Worm (Caenorhabditis elegans) whole organism, L4/young adult: Measurements from ENCODE around the gene wago-10.

Source experiments
- W03F9.2 ChIP-seq: fragments of 150-350 bp; optimal IDR thresholded peaks from 2 replicates; lab custom pipeline; 2014; ENCODE audit warnings: missing biosample characterization, missing genetic modification characterization
- dao-5 ChIP-seq: sonication (generic microtip); optimal IDR thresholded peaks from 2 replicates; lab custom pipeline; 2016; ENCODE audit warnings: missing genotype, missing genetic modification characterization, moderate library complexity, missing compliant biosample characterization
- him-1 ChIP-seq: sonication (generic microtip); optimal IDR thresholded peaks from 2 replicates; lab custom pipeline; 2016; ENCODE audit warnings: missing genotype, missing genetic modification reagents, missing genetic modification characterization, missing compliant biosample characterization

Gene wago-10

DNA sequence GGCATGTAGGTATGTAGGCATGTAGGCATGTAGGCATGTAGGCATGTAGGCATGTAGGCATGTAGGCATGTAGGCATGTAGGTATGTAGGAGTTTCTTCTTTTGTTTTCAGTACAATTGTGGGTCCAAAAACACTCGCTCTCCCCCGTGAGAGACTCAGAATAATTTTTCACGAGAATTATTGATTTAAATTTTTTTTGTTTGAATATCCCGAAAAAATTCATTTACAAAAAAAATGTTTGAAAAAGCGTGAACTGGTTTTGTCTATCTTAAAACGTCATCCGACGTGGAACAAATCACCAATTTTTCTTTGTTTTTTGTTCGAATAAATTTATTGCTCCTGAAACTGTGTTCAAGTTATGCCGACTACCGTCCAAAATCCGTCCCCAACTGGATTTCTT is at the start of gene wago-10:
Gene wago-10 (plus strand): TSS at position 301 of the 400 bp plus-strand sequence.
- TF ChIP-seq him-1 (tag; lab: Kevin White, UChicago) (no peak), W03F9.2 (tag; lab: Kevin White, UChicago) (no peak), dao-5 (tag; lab: Kevin White, UChicago) (no peak)

DNA sequence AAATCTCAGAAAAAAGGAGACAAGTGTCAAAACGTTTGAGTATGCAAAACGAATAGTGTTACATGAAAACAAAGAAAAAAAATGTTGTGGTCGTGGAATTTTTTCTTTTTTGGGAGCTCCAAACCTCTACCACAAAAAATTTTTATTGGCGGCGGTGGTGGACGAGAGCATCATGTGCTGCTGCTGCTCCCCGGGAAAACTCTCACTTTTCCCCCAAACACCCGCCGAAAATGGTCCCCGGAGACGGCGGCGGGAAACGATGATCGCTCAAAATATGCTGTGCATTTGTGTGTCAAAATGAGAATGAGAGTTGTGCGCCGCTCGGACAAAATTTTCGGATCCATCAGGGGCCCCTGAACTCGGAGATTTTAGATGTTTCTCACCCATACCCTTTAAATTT is 47.4 kb upstream of the wago-10 start:
- no peak for TF ChIP-seq W03F9.2 (tag; lab: Kevin White, UChicago)
- TF ChIP-seq dao-5 (tag; lab: Kevin White, UChicago) = no peak
- TF ChIP-seq him-1 (tag; lab: Kevin White, UChicago) = no peak

DNA sequence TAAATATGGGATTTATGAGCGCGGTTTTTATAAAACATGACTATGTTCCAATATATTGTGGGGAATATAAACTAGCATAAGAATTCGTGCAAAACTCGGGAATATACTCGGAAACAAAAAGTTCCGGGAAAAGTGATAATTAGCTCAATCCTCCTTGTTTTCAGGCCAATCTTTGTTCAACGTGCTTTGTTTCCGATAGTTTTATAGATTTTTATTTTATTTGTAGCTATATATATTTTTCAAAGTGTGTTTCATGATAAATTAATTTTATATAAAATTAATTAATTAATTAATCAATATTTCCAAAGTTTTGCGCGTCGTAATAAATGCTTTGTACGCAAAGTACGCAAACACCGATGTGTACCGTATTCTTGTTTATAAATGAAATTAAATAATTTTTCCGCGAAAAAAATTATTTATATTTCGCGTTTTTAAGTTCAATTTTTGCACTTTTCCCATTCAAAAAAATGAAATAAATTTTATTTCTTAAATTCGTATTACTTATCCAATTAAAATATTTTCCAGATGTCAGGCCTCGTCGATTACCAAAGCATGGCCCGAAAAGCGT is 45.7 kb upstream of the wago-10 start, which contains the start of gene F33E11.2:
Gene F33E11.2 (plus strand): TSS at position 524 of the 568 bp plus-strand sequence.
- TF ChIP-seq W03F9.2 (tag; lab: Kevin White, UChicago) (no peak), dao-5 (tag; lab: Kevin White, UChicago) (no peak), him-1 (tag; lab: Kevin White, UChicago) (no peak)

DNA sequence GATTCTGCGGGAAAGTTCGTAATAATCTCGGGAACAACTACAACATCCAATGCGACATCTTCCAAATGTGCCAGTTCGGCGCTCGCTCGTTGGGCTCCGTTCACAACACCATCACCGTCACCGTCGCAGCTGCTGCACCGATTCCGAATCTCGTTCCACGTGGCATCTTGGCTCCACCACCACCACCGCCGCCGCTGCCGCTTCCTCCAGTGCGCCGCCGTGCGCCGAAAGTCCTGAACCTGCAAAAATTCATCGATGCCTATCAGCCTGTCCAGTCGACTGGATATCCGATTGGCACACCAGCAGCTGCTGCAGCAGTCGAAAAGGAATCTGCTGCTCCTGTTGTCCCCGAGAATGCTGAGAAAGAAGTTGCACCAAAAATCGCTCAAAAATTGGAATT is 44.8 kb upstream of the wago-10 start:
- no peak for TF ChIP-seq him-1 (tag; lab: Kevin White, UChicago)
- TF ChIP-seq W03F9.2 (tag; lab: Kevin White, UChicago) = no peak
- TF ChIP-seq dao-5 (tag; lab: Kevin White, UChicago) = no peak

DNA sequence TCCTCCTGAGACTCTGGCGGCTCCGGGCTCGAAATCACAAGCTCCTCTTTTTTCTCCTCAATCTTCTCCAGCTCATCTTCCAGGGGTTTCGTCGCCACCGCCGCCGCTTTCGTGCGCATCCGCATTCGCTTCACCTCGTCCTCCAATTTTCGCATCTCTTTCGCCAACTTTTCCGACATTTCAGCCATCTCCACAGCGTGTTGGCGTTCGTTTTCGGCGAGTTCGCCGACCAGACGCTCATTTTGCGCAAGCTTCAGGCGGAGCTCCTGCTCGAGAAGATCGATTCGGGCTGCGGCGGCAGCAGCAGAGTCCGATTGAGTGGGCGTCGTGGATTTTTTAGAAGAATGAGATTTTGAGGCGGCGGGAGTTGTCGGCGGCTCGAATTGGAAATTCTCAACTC is 40.0 kb upstream of the wago-10 start:
- TF ChIP-seq W03F9.2 (tag; lab: Kevin White, UChicago) (no peak), him-1 (tag; lab: Kevin White, UChicago) (no peak), dao-5 (tag; lab: Kevin White, UChicago) (no peak)

DNA sequence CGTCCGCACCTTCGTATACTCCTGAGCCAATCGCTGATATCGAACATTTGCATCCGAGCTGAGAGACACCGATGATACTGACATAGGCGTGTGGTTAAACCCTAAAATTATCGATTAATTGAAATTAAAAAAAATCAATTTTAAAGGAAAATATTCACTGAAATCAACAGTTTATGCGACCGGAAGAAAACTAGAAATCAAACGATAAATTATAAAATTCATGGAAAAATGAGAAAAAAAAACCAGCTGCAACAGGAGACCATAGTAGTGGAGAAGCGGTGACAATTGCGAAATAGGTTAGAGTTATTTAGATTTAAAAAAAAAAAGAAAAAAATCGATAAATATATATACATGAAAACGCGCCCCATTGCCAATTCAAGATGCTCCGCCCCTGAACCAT is 38.6 kb upstream of the wago-10 start, which contains the start of gene F33E11.3:
Gene F33E11.3 (minus strand): TSS at position 101 of the 400 bp plus-strand sequence.
- no peak for TF ChIP-seq dao-5 (tag; lab: Kevin White, UChicago)
- TF ChIP-seq him-1 (tag; lab: Kevin White, UChicago) = no peak
- TF ChIP-seq W03F9.2 (tag; lab: Kevin White, UChicago) = no peak

DNA sequence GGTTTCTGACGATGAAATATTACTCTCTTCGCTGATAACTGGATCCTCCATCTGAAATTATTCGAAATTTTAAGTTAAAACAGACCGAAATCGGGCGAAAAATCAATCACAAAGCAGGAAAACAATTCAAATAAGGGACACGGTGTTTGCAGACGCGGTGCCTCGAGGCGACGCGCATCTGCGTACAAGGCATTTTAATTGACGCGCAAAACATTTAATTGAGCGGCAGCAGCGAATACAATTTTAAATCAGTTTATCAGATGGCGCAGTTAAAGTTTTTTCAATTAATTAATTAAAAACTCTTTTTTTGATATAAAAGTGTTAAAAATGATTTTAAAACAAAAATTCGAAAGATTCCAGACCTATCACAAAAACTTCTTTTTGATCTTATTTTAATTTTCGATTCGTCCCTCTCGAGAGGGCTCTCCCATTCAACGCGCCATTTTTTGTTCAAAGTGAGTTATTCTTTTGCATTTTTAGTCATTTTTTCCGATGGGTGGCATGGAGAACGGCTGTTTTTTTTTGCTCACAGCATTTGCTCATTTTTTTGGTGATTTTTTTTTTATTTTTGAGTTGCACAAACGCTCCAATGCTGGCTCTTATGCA is 31.6 kb upstream of the wago-10 start, which contains the start of gene phf-10:
Gene phf-10 (minus strand): TSS at position 81 of the 606 bp plus-strand sequence.
- no peak for TF ChIP-seq him-1 (tag; lab: Kevin White, UChicago)
- no peak for TF ChIP-seq W03F9.2 (tag; lab: Kevin White, UChicago)
- no peak for TF ChIP-seq dao-5 (tag; lab: Kevin White, UChicago)

DNA sequence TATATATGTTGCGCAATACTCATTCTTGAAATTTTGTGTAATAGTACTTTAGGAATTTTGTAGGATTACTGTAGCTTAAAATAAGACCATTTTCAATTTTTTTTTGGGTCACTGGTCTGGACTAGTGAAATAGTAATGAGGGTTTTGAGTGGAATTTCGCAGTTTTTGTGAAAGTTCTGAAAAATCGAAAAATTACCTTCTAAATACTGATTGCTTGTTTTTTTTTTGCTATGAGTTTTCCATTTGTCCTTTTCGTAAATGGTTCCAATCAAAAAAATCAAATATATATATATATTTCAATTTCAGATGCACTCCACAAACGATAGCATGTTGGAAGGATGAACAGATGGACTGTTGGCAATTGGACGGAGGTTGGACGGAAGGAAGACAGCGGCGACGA is 30.8 kb upstream of the wago-10 start, which contains the start of gene nhr-15:
Gene nhr-15 (plus strand): TSS at position 301 of the 400 bp plus-strand sequence.
- no peak for TF ChIP-seq W03F9.2 (tag; lab: Kevin White, UChicago)

DNA sequence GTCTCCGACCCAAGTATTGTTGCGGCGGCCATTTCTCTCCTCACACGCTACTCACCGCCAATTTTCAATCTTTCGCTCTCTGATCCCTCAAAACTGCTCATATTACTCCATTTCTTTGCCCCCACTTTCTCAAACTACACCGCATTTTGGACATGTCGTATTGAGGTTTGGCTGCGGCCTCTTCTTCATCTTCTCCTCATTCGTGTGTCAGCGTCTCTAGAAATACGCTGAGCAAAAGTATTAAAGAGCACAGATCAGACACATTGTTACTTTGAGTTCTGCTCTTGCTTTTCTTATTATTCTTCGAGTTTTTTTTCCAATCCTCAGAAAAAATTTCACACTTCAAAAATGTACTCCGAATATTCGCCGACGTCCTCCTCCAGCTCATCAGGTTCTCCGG is 23.2 kb upstream of the wago-10 start:
- TF ChIP-seq W03F9.2 (tag; lab: Kevin White, UChicago) (no peak), dao-5 (tag; lab: Kevin White, UChicago) (no peak), him-1 (tag; lab: Kevin White, UChicago) (no peak)

DNA sequence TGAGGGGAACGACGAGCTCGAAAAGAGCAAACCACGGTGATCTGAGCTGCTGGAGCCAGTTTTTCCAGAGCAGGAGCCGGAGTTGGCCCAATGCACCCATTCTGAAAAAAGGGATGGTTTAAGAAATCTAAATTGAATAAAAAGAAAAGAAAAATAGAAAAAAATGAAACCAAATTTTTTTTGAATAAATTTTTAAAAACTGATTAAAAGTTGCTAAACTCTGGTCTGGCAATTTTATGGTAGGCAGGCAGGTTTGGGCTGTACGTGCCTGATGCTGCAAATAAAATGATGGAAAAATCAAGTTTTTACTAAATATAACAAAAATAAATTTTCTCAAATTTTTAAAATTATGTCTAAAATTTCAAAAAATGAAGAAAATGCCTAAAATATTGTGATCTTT is 12.6 kb upstream of the wago-10 start, which contains the start of gene abt-4:
Gene abt-4 (minus strand): TSS at position 101 of the 400 bp plus-strand sequence.
- TF ChIP-seq him-1 (tag; lab: Kevin White, UChicago) (no peak), W03F9.2 (tag; lab: Kevin White, UChicago) (no peak), dao-5 (tag; lab: Kevin White, UChicago) (no peak)

DNA sequence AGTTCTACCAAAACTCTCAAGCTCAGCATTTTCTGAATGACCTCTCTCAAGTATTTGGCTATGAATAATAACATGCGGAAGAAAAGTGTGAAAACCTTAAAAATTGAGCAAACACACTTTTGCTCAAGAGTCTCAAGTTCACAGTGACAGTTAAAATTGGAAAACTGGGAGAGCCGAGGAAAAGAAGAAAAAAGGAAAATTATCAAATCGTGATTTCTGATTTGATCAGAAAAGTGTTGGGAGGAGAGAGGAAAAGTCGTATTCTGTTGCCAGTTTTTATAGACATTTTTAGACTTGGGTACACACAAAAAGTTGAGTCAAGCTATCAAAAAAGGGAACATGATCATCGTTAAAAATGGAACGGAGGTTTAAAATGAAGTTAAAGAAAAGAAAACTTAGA is 12.0 kb upstream of the wago-10 start:
- TF ChIP-seq W03F9.2 (tag; lab: Kevin White, UChicago) (no peak), him-1 (tag; lab: Kevin White, UChicago) (no peak), dao-5 (tag; lab: Kevin White, UChicago) (no peak)

DNA sequence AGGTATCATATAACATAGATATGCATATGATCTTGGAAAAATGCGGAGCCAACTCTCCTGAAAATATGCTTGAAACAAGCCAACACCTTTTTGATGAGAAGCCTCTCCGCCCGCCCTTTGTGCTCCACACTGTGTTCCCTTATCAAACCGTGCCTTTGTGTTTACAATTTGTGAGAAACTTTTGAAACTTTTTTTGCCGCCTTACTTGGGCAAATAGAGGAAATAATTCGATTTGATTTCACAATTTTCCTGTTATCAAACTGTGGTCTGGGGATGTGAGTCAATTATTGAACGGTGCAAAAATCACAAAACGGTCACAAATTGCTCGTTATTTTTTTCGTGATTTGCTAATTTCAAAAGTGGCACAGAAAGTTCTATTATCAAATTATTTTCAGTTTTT is 10.6 kb upstream of the wago-10 start:
- TF ChIP-seq W03F9.2 (tag; lab: Kevin White, UChicago) (no peak), him-1 (tag; lab: Kevin White, UChicago) (no peak), dao-5 (tag; lab: Kevin White, UChicago) (no peak)

DNA sequence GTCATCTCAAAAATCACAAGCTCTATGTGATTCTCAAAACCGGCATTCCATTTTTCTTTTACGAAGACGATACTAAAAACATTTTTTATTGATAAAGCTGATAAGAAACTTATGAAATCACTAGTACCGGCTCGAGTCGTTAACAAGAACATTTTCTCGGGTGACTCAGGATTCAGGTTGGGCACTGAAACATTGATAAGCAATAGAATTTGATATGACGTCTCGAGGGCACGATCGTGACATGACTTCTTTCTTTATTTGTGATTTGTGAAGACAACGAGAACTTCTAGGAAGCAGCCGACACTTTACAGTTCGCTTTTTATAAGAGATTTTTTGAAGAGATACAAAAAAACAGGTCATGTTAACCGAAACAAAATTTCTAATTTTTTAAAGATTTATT is 9.5 kb upstream of the wago-10 start:
- TF ChIP-seq him-1 (tag; lab: Kevin White, UChicago) (no peak), W03F9.2 (tag; lab: Kevin White, UChicago) (no peak), dao-5 (tag; lab: Kevin White, UChicago) (no peak)

DNA sequence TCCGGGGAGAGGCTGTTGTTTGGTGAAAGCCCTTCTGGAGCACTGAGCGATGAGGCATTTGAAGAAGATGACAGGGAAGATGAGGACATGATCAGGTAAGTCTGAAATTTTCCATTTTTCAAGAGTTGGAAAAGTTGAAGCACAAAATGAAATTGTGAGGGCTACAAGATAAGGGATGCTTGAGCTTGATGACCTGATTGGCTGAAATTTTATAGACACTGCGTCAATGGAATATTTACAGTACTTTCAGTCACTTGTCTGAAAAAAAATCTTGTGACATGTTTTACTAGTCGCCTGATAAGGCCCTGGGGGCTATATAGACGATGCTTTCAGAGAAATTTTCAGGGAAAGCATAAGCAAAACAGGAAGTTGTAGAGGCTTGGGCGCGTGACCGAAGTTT is 6.9 kb upstream of the wago-10 start, which contains the start of gene dmd-8:
Gene dmd-8 (minus strand): TSS at position 101 of the 400 bp plus-strand sequence.
- TF ChIP-seq dao-5 (tag; lab: Kevin White, UChicago) = no peak
- TF ChIP-seq W03F9.2 (tag; lab: Kevin White, UChicago) = no peak
- TF ChIP-seq him-1 (tag; lab: Kevin White, UChicago) = no peak
